Worm (Caenorhabditis elegans): Measurements from ENCODE around the gene mrps-18B.

mrps-18B gene

DNA sequence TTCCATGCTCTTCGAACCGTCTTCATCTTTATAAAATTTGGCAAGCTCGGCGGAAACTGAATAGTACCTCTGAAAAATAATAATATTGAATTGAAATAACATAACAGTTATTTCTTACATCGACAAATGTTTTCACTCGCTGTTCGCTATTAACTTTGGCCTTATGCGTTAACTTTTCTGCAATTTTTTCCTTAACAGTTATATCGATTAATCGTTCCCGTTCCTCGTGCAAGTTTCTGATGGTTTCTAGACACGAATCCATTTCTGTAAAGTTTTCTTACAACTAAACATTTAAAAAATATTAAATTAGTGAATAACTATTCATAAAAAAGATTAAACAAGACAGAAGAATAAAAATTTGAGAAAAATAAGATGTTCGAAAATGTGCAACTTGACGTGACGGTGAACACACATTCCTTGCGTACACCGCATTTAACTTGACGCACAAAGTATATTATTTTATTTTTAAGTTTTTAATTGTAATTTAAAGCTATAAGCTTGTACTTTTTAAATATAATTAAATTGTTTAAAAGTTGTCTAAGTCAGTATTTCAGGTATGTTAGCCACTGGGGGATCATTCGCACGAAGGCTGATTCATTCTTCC, at the start of gene mrps-18B, which contains the start of gene prp-9:
Gene mrps-18B, plus strand, starts transcription at position 549 of the 604 bp plus-strand sequence.
Gene prp-9, minus strand, starts transcription at position 264 of the 604 bp plus-strand sequence.
- TF ChIP-seq dao-5 (tag; optimal IDR thresholded peaks at IDR 0.05) = no peak
- TF ChIP-seq him-1 (tag; optimal IDR thresholded peaks at IDR 0.05) = no peak
- peak; percentile 82 for TF ChIP-seq W03F9.2 (tag; optimal IDR thresholded peaks at IDR 0.05)

DNA sequence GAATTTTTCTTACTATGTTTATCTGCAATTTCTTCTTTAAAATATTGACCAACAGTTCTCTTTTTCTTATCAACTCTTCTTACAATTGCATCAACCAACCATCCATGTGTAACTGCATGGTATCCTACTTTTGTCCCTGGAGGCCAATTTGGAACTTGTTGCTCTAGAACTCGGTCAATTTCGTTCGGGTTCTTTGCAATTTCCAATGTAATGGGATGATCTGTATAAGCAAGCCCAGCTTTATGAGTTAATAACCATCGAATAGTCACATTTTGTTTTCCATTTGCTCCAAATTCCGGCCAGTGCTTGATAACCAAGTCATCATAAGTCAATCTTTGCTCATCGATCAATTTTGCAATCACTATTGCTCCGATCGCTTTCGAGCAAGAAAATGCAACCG, 46.1 kb upstream of the mrps-18B start:
- TF ChIP-seq dao-5 (tag; optimal IDR thresholded peaks at IDR 0.05) (no peak), him-1 (tag; optimal IDR thresholded peaks at IDR 0.05) (no peak), W03F9.2 (tag; optimal IDR thresholded peaks at IDR 0.05) (no peak)

DNA sequence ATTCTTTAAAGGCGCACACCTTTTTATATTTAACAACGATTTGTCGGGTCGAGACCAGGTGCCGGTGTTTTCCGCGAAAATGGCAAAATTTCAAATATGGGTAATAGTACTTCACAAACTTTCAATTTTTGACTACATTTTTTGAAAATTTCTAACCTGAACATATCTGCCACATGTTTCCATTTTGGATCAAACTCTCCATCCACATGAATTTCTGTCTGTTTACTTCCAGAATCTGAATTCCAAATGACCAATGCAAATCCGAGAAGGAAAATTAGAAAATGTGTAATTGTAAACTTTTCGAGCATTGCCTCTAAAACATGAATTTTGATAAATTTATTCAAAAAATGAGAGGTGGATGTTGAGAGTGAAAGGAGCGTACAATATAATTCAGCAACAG, 45.3 kb upstream of the mrps-18B start, which contains the start of gene lact-4:
Gene lact-4, minus strand, starts transcription at position 313 of the 400 bp plus-strand sequence.
- TF ChIP-seq W03F9.2 (tag; optimal IDR thresholded peaks at IDR 0.05) (no peak), him-1 (tag; optimal IDR thresholded peaks at IDR 0.05) (no peak), dao-5 (tag; optimal IDR thresholded peaks at IDR 0.05) (no peak)

DNA sequence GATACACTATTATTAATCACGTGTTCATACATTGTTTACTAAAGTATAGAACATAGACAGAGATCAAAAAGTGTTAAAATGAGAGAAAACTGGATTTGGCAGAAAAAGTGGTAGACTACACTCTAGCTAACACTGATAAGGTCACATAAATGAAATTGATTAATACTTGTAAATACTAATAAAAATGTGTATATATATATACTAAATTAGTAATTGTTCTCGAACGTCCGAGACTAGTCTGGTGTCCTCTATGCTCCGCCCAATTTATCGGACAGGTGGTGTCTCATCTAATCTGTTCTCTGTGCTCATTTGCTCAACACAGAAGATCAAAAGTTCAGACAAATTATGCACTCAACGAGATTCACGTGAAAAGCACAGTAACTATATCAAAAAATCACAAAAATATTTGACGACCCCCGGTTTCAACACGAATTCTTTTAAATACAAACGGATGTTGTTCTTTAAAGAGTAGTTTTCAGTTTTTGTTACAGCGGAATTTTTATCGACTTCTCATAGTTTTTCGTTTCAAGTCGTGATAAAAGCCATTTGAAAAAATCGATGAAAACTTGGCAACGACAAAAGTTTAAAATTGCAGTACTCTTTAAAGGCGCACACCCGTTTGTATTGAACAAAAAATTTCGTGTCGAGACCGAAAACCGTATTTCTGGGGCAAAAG, 44.3 kb upstream of the mrps-18B start:
- TF ChIP-seq dao-5 (tag; optimal IDR thresholded peaks at IDR 0.05) (no peak), W03F9.2 (tag; optimal IDR thresholded peaks at IDR 0.05) (peak; percentile 13)

DNA sequence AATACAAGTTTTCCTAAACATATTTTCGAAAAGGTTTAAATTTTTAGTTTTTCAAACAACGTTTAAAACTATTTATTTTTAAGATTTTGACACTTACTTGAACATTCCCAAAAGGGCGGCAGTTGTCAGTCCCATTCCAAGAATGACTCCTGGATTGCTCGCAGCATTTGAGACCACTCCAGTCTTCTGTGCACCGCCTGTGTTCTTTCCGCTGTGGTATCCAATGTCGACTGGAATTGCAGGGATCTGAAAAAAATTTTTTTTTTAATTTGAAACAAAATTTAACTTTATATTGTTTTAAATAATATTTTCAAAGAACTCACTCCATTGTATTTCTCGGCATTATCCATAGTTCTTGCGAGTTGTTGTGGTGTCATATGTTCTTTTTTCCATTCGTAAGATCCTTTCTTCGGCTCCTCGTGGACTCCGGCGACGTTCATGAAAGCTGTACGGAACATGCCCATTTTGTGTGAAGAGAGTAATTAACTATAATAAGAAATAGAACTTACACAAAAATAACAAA, 43.7 kb upstream of the mrps-18B start, which contains the start of gene M05D6.5:
Gene M05D6.5, minus strand, starts transcription at position 473 of the 523 bp plus-strand sequence.
- no peak for TF ChIP-seq dao-5 (tag; optimal IDR thresholded peaks at IDR 0.05)
- TF ChIP-seq him-1 (tag; optimal IDR thresholded peaks at IDR 0.05) = no peak

DNA sequence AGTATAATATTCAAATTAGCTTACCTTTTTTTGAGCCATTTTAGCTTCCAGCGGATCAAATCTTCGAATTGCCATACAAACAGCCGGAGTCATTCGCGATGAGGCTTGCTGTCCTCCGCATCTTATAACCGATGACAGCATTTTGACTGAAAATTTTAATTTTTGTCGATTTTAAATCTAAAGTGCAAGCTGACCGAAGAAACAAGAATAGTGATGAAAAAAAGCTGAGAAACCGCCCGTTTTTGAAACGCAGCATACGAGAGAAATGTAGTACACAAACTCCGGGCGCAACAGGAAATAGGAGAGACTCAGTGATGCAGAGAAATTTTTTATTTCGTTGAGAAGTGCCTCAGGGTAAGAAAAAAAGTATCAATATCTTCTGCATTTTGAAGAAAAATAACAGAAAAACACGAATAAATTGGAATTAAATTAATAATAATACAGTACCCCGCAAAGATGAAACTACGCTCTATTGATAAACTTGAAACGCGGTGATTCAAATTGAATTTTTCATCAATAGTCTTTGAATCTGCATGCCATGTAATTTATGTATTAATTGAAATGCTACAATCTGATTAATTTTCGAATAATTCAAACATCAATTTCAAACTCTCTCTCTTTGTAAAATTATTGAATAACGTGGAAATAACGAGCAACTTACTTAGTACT, 42.2 kb upstream of the mrps-18B start:
- TF ChIP-seq W03F9.2 (tag; optimal IDR thresholded peaks at IDR 0.05) (no peak), him-1 (tag; optimal IDR thresholded peaks at IDR 0.05) (no peak), dao-5 (tag; optimal IDR thresholded peaks at IDR 0.05) (no peak)

DNA sequence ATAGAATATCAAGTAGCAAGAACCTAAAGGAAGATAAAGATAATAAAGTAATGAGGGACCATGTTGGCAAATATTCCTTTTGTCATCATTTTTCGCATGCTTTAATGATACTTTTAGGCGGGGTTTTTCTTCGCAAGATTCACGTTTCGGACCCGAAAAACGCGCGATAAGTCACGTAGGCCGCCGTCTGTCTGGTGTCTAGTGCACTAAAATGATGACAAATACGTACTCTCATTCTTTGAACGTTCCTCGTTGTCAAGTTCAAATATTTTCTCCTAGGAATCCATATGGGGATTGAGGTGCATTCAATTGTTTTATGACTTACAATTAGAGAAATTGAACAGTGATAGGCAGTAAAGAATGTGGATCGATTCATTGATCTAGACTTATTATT, 41.7 kb upstream of the mrps-18B start, which contains the start of gene taap-1:
Gene taap-1, minus strand, starts transcription at position 79 of the 394 bp plus-strand sequence.
- TF ChIP-seq W03F9.2 (tag; optimal IDR thresholded peaks at IDR 0.05) (no peak), him-1 (tag; optimal IDR thresholded peaks at IDR 0.05) (no peak)

DNA sequence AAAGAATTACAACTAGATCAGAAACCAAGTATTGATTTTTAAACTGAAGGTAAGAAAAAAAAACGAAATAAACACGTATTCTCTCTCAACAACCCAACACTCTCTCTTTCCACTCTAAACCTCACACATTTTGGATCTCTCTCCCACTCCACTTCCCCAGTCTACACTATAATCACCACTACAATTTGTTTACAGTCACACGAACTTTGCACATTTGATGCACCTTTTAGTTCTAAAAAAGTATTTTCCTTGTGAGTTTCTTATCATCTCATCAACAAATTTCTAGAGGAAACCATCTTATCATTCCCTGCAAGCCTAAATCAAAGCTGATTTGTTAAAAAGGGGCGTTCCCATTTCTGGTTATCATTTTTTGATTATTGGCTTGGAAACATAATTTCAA, 40.9 kb upstream of the mrps-18B start:
- TF ChIP-seq him-1 (tag; optimal IDR thresholded peaks at IDR 0.05) (no peak), W03F9.2 (tag; optimal IDR thresholded peaks at IDR 0.05) (no peak), dao-5 (tag; optimal IDR thresholded peaks at IDR 0.05) (no peak)

DNA sequence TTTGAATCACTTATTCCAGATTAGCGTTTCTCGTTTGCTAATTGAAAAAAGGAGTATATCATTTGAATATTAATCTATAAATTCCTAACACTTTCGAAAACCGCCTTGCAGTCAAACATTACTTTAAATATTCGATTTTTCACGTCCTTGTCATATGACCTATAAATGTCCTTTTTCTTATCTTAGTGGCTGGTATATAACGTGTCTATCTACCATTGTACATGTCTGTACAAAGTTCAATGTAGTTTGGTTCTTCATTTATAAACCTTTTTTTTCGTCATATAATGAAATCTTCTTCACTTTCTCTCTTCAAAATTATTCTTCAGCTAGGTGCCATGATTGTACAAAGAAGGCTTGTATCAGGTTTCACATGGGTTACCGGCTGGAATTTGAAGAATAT, 39.9 kb upstream of the mrps-18B start, which contains the start of gene gbh-2:
Gene gbh-2, plus strand, starts transcription at position 277 of the 400 bp plus-strand sequence.
- TF ChIP-seq him-1 (tag; optimal IDR thresholded peaks at IDR 0.05) (no peak), W03F9.2 (tag; optimal IDR thresholded peaks at IDR 0.05) (no peak)

DNA sequence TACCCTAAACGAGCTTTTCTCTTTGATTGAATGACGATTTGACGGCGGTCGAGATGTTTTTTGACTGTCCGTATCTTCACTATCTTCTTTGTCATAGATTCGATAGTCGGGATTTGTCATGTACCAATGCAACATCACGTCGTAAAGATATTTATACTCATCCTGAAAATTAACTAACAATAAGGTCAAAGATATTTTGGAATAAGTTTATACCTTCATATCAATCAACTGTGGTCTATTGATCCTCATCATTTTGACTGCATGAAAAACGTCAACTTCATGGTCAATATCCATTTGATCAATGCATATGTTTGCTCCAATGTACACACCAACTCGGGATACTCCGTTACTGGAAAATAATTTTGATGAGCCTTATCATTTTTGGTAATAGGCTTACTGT, 37.4 kb upstream of the mrps-18B start:
- TF ChIP-seq him-1 (tag; optimal IDR thresholded peaks at IDR 0.05) (no peak), W03F9.2 (tag; optimal IDR thresholded peaks at IDR 0.05) (no peak), dao-5 (tag; optimal IDR thresholded peaks at IDR 0.05) (no peak)

DNA sequence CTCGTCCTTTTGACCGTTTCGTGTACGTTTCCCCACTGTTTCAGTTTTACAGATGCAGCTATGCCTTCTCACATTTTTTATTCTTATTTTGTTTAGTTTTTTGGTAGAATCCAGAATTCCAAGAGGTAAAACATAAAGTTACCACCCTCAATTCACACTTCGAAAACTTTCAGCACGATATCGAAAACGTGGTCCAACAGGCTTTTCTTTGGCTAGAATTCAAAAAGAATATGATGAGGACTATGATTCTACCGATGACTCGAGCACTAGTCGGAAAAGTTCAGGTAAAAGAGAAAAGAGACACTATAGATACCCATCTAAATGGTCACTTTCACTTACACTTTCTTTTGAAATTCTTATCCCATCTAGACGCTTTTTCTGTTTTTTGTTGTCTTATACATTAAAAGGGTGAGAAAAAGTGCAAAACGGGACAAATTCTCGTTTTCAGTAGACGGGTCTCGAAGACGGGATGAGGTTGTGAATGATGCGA, 31.2 kb upstream of the mrps-18B start, which contains the start of gene M05D6.9:
Gene M05D6.9, plus strand, starts transcription at position 51 of the 490 bp plus-strand sequence.
- TF ChIP-seq W03F9.2 (tag; optimal IDR thresholded peaks at IDR 0.05) (no peak), him-1 (tag; optimal IDR thresholded peaks at IDR 0.05) (no peak), dao-5 (tag; optimal IDR thresholded peaks at IDR 0.05) (no peak)

DNA sequence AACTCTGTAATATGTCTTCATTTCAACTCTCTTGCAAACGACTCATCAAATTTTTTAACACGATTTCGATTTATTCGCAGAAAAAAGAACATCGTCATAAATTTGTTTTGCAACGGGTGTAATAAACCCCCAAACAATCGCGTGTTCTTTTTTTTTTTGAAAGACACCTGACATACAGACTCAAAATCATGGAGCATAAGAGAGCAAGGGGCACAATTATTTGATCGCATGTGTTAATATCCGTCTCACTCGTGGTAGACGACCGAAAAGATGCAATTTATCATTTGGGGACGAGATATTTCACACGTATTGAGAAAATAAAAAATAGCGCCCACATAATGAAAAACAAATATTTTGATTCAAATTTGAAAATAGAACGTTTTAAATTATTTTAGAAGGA, 29.3 kb upstream of the mrps-18B start:
- TF ChIP-seq dao-5 (tag; optimal IDR thresholded peaks at IDR 0.05) (no peak), him-1 (tag; optimal IDR thresholded peaks at IDR 0.05) (no peak), W03F9.2 (tag; optimal IDR thresholded peaks at IDR 0.05) (no peak)

DNA sequence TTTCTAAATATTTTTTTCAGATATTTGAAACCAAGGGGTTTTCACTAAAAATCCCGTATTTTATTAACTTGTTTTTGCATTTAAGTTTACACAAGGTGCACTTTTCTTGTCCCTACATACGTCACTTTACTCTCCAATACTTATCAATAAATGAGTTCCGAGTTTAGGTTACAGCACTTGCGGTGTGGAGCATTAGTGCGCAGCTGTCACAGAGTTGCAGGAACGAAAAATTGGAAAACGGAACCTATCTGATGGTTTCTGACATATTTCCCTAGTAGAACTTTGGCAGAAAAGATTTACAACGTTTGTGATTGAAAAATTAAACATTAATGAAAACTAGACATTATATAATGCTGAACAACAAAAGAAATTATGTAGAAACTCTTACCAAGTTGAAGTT, 27.3 kb upstream of the mrps-18B start:
- TF ChIP-seq dao-5 (tag; optimal IDR thresholded peaks at IDR 0.05) (no peak), W03F9.2 (tag; optimal IDR thresholded peaks at IDR 0.05) (no peak), him-1 (tag; optimal IDR thresholded peaks at IDR 0.05) (no peak)

DNA sequence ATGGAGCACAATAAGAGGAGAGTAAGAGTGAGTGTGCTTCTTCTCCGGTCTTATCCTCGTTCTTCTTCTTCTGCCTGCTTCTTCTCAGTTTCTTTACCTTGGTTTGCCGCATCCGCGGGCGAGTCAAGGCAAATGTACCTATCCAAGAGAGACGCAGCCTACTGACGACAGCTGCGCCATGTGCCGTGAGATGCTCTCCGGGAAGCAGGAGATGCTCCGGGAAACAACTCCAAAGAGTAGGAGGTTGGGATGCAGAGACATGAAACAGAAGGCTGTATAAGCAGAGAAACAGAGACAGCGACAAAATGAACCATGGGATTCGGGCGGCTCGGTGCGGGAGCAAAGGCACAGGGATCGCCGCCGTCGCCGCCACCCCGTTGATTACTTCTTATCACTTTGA, 26.5 kb upstream of the mrps-18B start:
- TF ChIP-seq W03F9.2 (tag; optimal IDR thresholded peaks at IDR 0.05) (no peak), dao-5 (tag; optimal IDR thresholded peaks at IDR 0.05) (no peak), him-1 (tag; optimal IDR thresholded peaks at IDR 0.05) (no peak)

Data from whole organism, L4/young adult.